Worm (Caenorhabditis elegans) whole organism, late embryonic: ENCODE results near the gene mrps-28.
A peak's percentile ranks its signal among the peaks of the same experiment; 100 is the strongest.

Experiments
- C38D4.7 ChIP-seq: fragments of 200-800 bp; sonication (Bioruptor generic); optimal IDR thresholded peaks from 2 replicates; lab custom pipeline; 2018; ENCODE audit warnings: mild to moderate bottlenecking, missing genetic modification characterization, moderate library complexity, missing compliant biosample characterization
- F13H6.1 ChIP-seq: sonication (generic microtip); optimal IDR thresholded peaks from 2 replicates; lab custom pipeline; 2016; ENCODE audit warnings: missing genetic modification characterization, missing compliant biosample characterization
- K02D7.2 ChIP-seq: sonication (generic microtip); optimal IDR thresholded peaks from 2 replicates; lab custom pipeline; 2017; ENCODE audit warnings: mild to moderate bottlenecking, missing genetic modification characterization, missing compliant biosample characterization
- K09A11.1 ChIP-seq: sonication (generic microtip); optimal IDR thresholded peaks from 2 replicates; lab custom pipeline; 2017; ENCODE audit warnings: antibody characterized with exemption, mild to moderate bottlenecking, missing genetic modification characterization, missing compliant biosample characterization; ENCODE audit not compliant: insufficient read depth
- T23F11.4 ChIP-seq: fragments of 200-800 bp; sonication (Bioruptor generic); optimal IDR thresholded peaks from 2 replicates; lab custom pipeline; 2018; ENCODE audit warnings: mild to moderate bottlenecking, missing genetic modification characterization, missing compliant biosample characterization
- ceh-18 ChIP-seq: sonication (generic microtip); optimal IDR thresholded peaks from 2 replicates; lab custom pipeline; 2016; ENCODE audit warnings: missing genetic modification characterization, missing compliant biosample characterization
- ceh-19 ChIP-seq: fragments of 200-800 bp; sonication (Bioruptor generic); optimal IDR thresholded peaks from 2 replicates; lab custom pipeline; 2018; ENCODE audit warnings: mild to moderate bottlenecking, missing genetic modification characterization, missing compliant biosample characterization
- ceh-2 ChIP-seq: sonication (generic microtip); optimal IDR thresholded peaks from 2 replicates; lab custom pipeline; 2016; ENCODE audit warnings: missing genotype, missing genetic modification characterization, missing compliant biosample characterization
- ceh-24 ChIP-seq: sonication (generic microtip); optimal IDR thresholded peaks from 2 replicates; lab custom pipeline; 2016; ENCODE audit warnings: mild to moderate bottlenecking, missing genetic modification characterization, missing compliant biosample characterization
- ceh-45 ChIP-seq: fragments of 200-800 bp; sonication (Bioruptor generic); IDR thresholded peaks from 2 replicates; pipeline ENCODE4 v1.3.6; 2022; ENCODE audit warnings: missing genetic modification reagents, missing genetic modification characterization, missing compliant biosample characterization
- ceh-48 ChIP-seq: sonication (generic microtip); optimal IDR thresholded peaks from 2 replicates; lab custom pipeline; 2016; ENCODE audit warnings: missing genetic modification characterization, inconsistent platforms, missing compliant biosample characterization
- che-1 ChIP-seq: sonication (generic microtip); optimal IDR thresholded peaks from 2 replicates; lab custom pipeline; 2016; ENCODE audit warnings: mild to moderate bottlenecking, missing genetic modification characterization, missing compliant biosample characterization
- dve-1 ChIP-seq: sonication (generic microtip); optimal IDR thresholded peaks from 2 replicates; lab custom pipeline; 2017; ENCODE audit warnings: antibody characterized with exemption, mild to moderate bottlenecking, missing genetic modification characterization, missing compliant biosample characterization
- elt-4 ChIP-seq: sonication (generic microtip); optimal IDR thresholded peaks from 2 replicates; lab custom pipeline; 2016; ENCODE audit warnings: missing genetic modification characterization, missing compliant biosample characterization
- fax-1 ChIP-seq: sonication (generic microtip); optimal IDR thresholded peaks from 2 replicates; lab custom pipeline; 2016; ENCODE audit warnings: missing genotype, missing genetic modification characterization, missing compliant biosample characterization
- fkh-6 ChIP-seq: sonication (generic microtip); optimal IDR thresholded peaks from 2 replicates; lab custom pipeline; 2016; ENCODE audit warnings: missing genetic modification characterization, missing compliant biosample characterization
- hlh-13 ChIP-seq: fragments of 200-800 bp; sonication (Bioruptor generic); optimal IDR thresholded peaks from 2 replicates; lab custom pipeline; 2018; ENCODE audit warnings: mild to moderate bottlenecking, missing genetic modification characterization, missing compliant biosample characterization
- hlh-8 ChIP-seq: sonication (generic microtip); optimal IDR thresholded peaks from 2 replicates; lab custom pipeline; 2016; ENCODE audit warnings: missing genotype, missing genetic modification characterization, missing compliant biosample characterization
- nfya-1 ChIP-seq: sonication (generic microtip); optimal IDR thresholded peaks from 2 replicates; lab custom pipeline; 2017; ENCODE audit warnings: missing genetic modification characterization, mild to moderate bottlenecking, missing compliant biosample characterization, antibody characterized with exemption, moderate library complexity
- nhr-232 ChIP-seq: sonication (generic microtip); optimal IDR thresholded peaks from 2 replicates; lab custom pipeline; 2016; ENCODE audit warnings: missing genetic modification characterization, missing compliant biosample characterization
- pha-2 ChIP-seq: sonication (generic microtip); optimal IDR thresholded peaks from 2 replicates; lab custom pipeline; 2017; ENCODE audit warnings: mild to moderate bottlenecking, missing genetic modification characterization, missing compliant biosample characterization
- pqm-1 ChIP-seq: sonication (generic microtip); optimal IDR thresholded peaks from 2 replicates; lab custom pipeline; 2016; ENCODE audit warnings: missing genetic modification characterization, missing compliant biosample characterization
- ref-2 ChIP-seq: sonication (generic microtip); optimal IDR thresholded peaks from 2 replicates; lab custom pipeline; 2016; ENCODE audit warnings: missing genetic modification characterization, missing compliant biosample characterization
- rnt-1 ChIP-seq: sonication (generic microtip); optimal IDR thresholded peaks from 2 replicates; lab custom pipeline; 2016; ENCODE audit warnings: missing genetic modification characterization, missing compliant biosample characterization
- sdc-2 ChIP-seq: sonication (generic microtip); optimal IDR thresholded peaks from 2 replicates; lab custom pipeline; 2016; ENCODE audit warnings: missing genotype, missing genetic modification characterization, missing compliant biosample characterization
- sox-4 ChIP-seq: sonication (generic microtip); optimal IDR thresholded peaks from 2 replicates; lab custom pipeline; 2017; ENCODE audit warnings: mild to moderate bottlenecking, missing genetic modification characterization, inconsistent platforms, missing compliant biosample characterization
- tbx-7 ChIP-seq: sonication (generic microtip); optimal IDR thresholded peaks from 2 replicates; lab custom pipeline; 2016; ENCODE audit warnings: missing genotype, missing genetic modification characterization, missing compliant biosample characterization
- ttx-3 ChIP-seq: sonication (generic microtip); optimal IDR thresholded peaks from 2 replicates; lab custom pipeline; 2016; ENCODE audit warnings: missing genetic modification reagents, missing genetic modification characterization, missing compliant biosample characterization
- unc-3 ChIP-seq, 2 experiments: fragments of 200-800 bp in 1 of 2; sonication (Bioruptor generic) in 1 of 2; sonication (generic microtip) in 1 of 2; conservative IDR thresholded peaks in 1 of 2; optimal IDR thresholded peaks in 1 of 2; 2 replicates each; pipeline versions ENCODE4 v1.3.6 to Lab custom; 2016 to 2022; ENCODE audit warnings: missing compliant biosample characterization in 2 of 2, missing genetic modification characterization in 2 of 2, missing genetic modification reagents in 1 of 2
- unc-86 ChIP-seq: sonication (generic microtip); optimal IDR thresholded peaks from 2 replicates; lab custom pipeline; 2016; ENCODE audit warnings: missing genetic modification characterization, missing compliant biosample characterization
- zip-5 ChIP-seq: sonication (generic microtip); optimal IDR thresholded peaks from 2 replicates; lab custom pipeline; 2016; ENCODE audit warnings: missing genetic modification characterization, missing compliant biosample characterization
- ztf-16 ChIP-seq: sonication (generic microtip); optimal IDR thresholded peaks from 2 replicates; lab custom pipeline; 2017; ENCODE audit warnings: missing genetic modification characterization, missing compliant biosample characterization

The mrps-28 gene

ce11 chrV:19643015-19643414 is 1.0 kb upstream of the mrps-28 start (continued):
- TF ChIP-seq unc-86 (tag; lab: Kevin White, UChicago) (peak; percentile 98), ceh-24 (peak; percentile 93), fax-1 (tag; lab: Kevin White, UChicago) (peak; percentile 95), ceh-48 (tag; lab: Kevin White, UChicago) (peak; percentile 96), ztf-16 (tag; lab: Kevin White, UChicago) (peak; percentile 99), ceh-2 (tag; lab: Kevin White, UChicago) (peak; percentile 96), hlh-13 (GFP tag; lab: Kevin White, UChicago) (peak; percentile 97), K09A11.1 (tag; lab: Kevin White, UChicago) (peak; percentile 94), ceh-19 (GFP tag; lab: Kevin White, UChicago) (peak; percentile 98), che-1 (peak; percentile 97), ref-2 (tag; lab: Kevin White, UChicago) (peak; percentile 98), hlh-8 (tag; lab: Kevin White, UChicago) (peak; percentile 94), unc-3 (GFP tag; conservative IDR thresholded peaks at IDR 0.05; lab: Robert Waterston, UW) (peak; percentile 90), unc-3 (tag; optimal IDR thresholded peaks at IDR 0.05; lab: Kevin White, UChicago) (peak; percentile 97), rnt-1 (tag; lab: Kevin White, UChicago) (peak; percentile 98), pha-2 (tag; lab: Kevin White, UChicago) (peak; percentile 99)

- no peak for TF ChIP-seq nhr-232 (tag; lab: Kevin White, UChicago)
- no peak for TF ChIP-seq tbx-7 (tag; lab: Kevin White, UChicago)
- TF ChIP-seq nfya-1 (tag; lab: Kevin White, UChicago): no peak
- no peak for TF ChIP-seq C38D4.7 (GFP tag; lab: Kevin White, UChicago)
- no peak for TF ChIP-seq sdc-2 (tag; lab: Kevin White, UChicago)
- no peak for TF ChIP-seq fkh-6 (tag; lab: Kevin White, UChicago)
- no peak for TF ChIP-seq ref-2 (tag; lab: Kevin White, UChicago)
- TF ChIP-seq T23F11.4: no peak
Measured at ce11 chrV:19645572-19646155, 1.6 kb downstream of the mrps-28 start, which contains the start of gene Y43F8C.9. Gene Y43F8C.9, plus strand, starts transcription at chrV:19646105.

ce11 chrV:19655151-19655550 is 11.1 kb downstream of the mrps-28 start, which contains the start of gene dmd-3:
Gene dmd-3, minus strand, starts transcription at chrV:19655251.
- TF ChIP-seq elt-4 (tag; lab: Kevin White, UChicago): no peak
- TF ChIP-seq ttx-3 (tag; lab: Kevin White, UChicago): no peak
- TF ChIP-seq ceh-45 (GFP tag; lab: Robert Waterston, UW): no peak
- TF ChIP-seq ceh-18 (tag; lab: Kevin White, UChicago): no peak
- no peak for TF ChIP-seq zip-5
- TF ChIP-seq ref-2 (tag; lab: Kevin White, UChicago): no peak
- no peak for TF ChIP-seq sdc-2 (tag; lab: Kevin White, UChicago)
- TF ChIP-seq che-1: no peak
- TF ChIP-seq K09A11.1 (tag; lab: Kevin White, UChicago): no peak
- TF ChIP-seq pqm-1: no peak
- TF ChIP-seq F13H6.1 (tag; lab: Kevin White, UChicago): no peak
- TF ChIP-seq hlh-8 (tag; lab: Kevin White, UChicago): no peak
- TF ChIP-seq K02D7.2 (tag; lab: Kevin White, UChicago): no peak

- TF ChIP-seq sox-4 (no peak), dve-1 (tag; lab: Kevin White, UChicago) (peak; percentile 71), sdc-2 (tag; lab: Kevin White, UChicago) (no peak), ceh-45 (GFP tag; lab: Robert Waterston, UW) (no peak), hlh-13 (GFP tag; lab: Kevin White, UChicago) (no peak)
Measured at ce11 chrV:19664574-19664973, 20.5 kb downstream of the mrps-28 start.
